Worm (Caenorhabditis elegans): ENCODE data around the gene kel-8.
A peak's percentile ranks its signal among the peaks of the same experiment; 100 is the strongest.

Gene kel-8

ce11 chrV:2690478-2690877 lies 19.2 kb downstream of the kel-8 start:
- TF ChIP-seq scrt-1 (GFP tag; IDR thresholded peaks at IDR 0.05), result no peak
- no peak for TF ChIP-seq pes-1 (GFP tag; IDR thresholded peaks at IDR 0.05)
- TF ChIP-seq sea-1 (GFP tag; conservative IDR thresholded peaks at IDR 0.05), result no peak
- TF ChIP-seq B0310.2 (tag; optimal IDR thresholded peaks at IDR 0.05), result no peak
- TF ChIP-seq tbx-37 (GFP tag; conservative IDR thresholded peaks at IDR 0.05), result no peak
- no peak for TF ChIP-seq hmbx-1 (tag; optimal IDR thresholded peaks at IDR 0.05)
- TF ChIP-seq ets-7 (tag; optimal IDR thresholded peaks at IDR 0.05), result no peak
- TF ChIP-seq ceh-13 (GFP tag; optimal IDR thresholded peaks at IDR 0.05), result no peak
- TF ChIP-seq hnd-1 (tag; optimal IDR thresholded peaks at IDR 0.05), result no peak
- TF ChIP-seq ceh-36 (tag; optimal IDR thresholded peaks at IDR 0.05), result no peak
- no peak for TF ChIP-seq flt-1 (GFP tag; IDR thresholded peaks at IDR 0.05)
- no peak for TF ChIP-seq tra-4 (tag; optimal IDR thresholded peaks at IDR 0.05)
- no peak for TF ChIP-seq ama-1 (optimal IDR thresholded peaks at IDR 0.05)

- TF ChIP-seq ceh-36 (tag; optimal IDR thresholded peaks at IDR 0.05) (no peak), aly-1 (tag; optimal IDR thresholded peaks at IDR 0.05) (no peak), sea-1 (GFP tag; conservative IDR thresholded peaks at IDR 0.05) (no peak), tbx-37 (GFP tag; conservative IDR thresholded peaks at IDR 0.05) (no peak), tbx-11 (GFP tag; IDR thresholded peaks at IDR 0.05) (no peak), ets-7 (tag; optimal IDR thresholded peaks at IDR 0.05) (no peak), B0310.2 (tag; optimal IDR thresholded peaks at IDR 0.05) (no peak), ceh-13 (GFP tag; optimal IDR thresholded peaks at IDR 0.05) (no peak), scrt-1 (GFP tag; IDR thresholded peaks at IDR 0.05) (no peak)
Measured at ce11 chrV:2690948-2691347, 19.7 kb downstream of the kel-8 start.

- TF ChIP-seq ets-7 (tag; optimal IDR thresholded peaks at IDR 0.05) (no peak), sea-1 (GFP tag; conservative IDR thresholded peaks at IDR 0.05) (no peak), ceh-36 (tag; optimal IDR thresholded peaks at IDR 0.05) (no peak), flt-1 (GFP tag; IDR thresholded peaks at IDR 0.05) (no peak; the same call in 1 of the 2 replicates), hnd-1 (tag; optimal IDR thresholded peaks at IDR 0.05) (no peak), tbx-37 (GFP tag; conservative IDR thresholded peaks at IDR 0.05) (0 out of 2 replicates have a peak, but pooled peaks have one; percentile 23), B0310.2 (tag; optimal IDR thresholded peaks at IDR 0.05) (no peak), tbx-11 (GFP tag; IDR thresholded peaks at IDR 0.05) (peak; percentile 8; the same call in 1 of the 2 replicates), F13C5.2 (tag; optimal IDR thresholded peaks at IDR 0.05) (peak; percentile 68), ama-1 (optimal IDR thresholded peaks at IDR 0.05) (no peak), tra-4 (tag; optimal IDR thresholded peaks at IDR 0.05) (no peak), hmbx-1 (tag; optimal IDR thresholded peaks at IDR 0.05) (no peak), scrt-1 (GFP tag; IDR thresholded peaks at IDR 0.05) (no peak), ceh-13 (GFP tag; optimal IDR thresholded peaks at IDR 0.05) (no peak), hmg-4 (GFP tag; optimal IDR thresholded peaks at IDR 0.05) (peak; percentile 32), pes-1 (GFP tag; IDR thresholded peaks at IDR 0.05) (no peak), aly-1 (tag; optimal IDR thresholded peaks at IDR 0.05) (no peak)
Measured at ce11 chrV:2694389-2694788, 23.1 kb downstream of the kel-8 start, which contains the start of gene Y45G12B.2. Gene Y45G12B.2 (plus strand): TSS chrV:2694771.

ce11 chrV:2695935-2696334 lies 24.7 kb downstream of the kel-8 start, which contains the start of gene Y45G12B.3:
Gene Y45G12B.3 (minus strand): TSS chrV:2696254.
- no peak for TF ChIP-seq tbx-11 (GFP tag; IDR thresholded peaks at IDR 0.05)
- TF ChIP-seq hmg-4 (GFP tag; optimal IDR thresholded peaks at IDR 0.05), result no peak
- TF ChIP-seq tbx-37 (GFP tag; conservative IDR thresholded peaks at IDR 0.05), result no peak
- no peak for TF ChIP-seq hmbx-1 (tag; optimal IDR thresholded peaks at IDR 0.05)
- TF ChIP-seq sea-1 (GFP tag; conservative IDR thresholded peaks at IDR 0.05), result no peak
- TF ChIP-seq hnd-1 (tag; optimal IDR thresholded peaks at IDR 0.05), result no peak

DNA sequence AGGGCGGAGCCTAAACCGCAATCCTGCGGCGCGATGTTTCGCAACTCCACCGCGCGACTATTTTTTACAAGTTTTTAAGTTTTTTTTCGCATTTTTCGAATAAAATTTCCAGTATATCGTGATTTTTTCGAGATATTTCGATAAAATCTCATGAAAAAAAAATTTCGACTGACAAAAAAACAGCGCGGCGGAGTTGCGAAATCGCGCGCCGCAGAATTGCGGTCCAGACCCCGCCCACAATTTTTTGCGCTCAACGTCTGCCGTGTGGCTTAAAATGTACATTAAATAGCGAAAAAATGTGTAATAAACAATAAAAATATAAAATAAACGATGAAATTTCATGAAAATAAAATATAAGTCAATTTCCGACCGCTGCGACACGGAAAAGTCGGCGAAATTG lies 26.4 kb downstream of the kel-8 start:
- TF ChIP-seq flt-1 (GFP tag; IDR thresholded peaks at IDR 0.05) (no peak), tbx-11 (GFP tag; IDR thresholded peaks at IDR 0.05) (no peak), ets-7 (tag; optimal IDR thresholded peaks at IDR 0.05) (no peak), scrt-1 (GFP tag; IDR thresholded peaks at IDR 0.05) (no peak), pes-1 (GFP tag; IDR thresholded peaks at IDR 0.05) (peak; percentile 56; the same call in 1 of the 2 replicates), hmbx-1 (tag; optimal IDR thresholded peaks at IDR 0.05) (no peak), B0310.2 (tag; optimal IDR thresholded peaks at IDR 0.05) (no peak), aly-1 (tag; optimal IDR thresholded peaks at IDR 0.05) (no peak), hnd-1 (tag; optimal IDR thresholded peaks at IDR 0.05) (no peak)

DNA sequence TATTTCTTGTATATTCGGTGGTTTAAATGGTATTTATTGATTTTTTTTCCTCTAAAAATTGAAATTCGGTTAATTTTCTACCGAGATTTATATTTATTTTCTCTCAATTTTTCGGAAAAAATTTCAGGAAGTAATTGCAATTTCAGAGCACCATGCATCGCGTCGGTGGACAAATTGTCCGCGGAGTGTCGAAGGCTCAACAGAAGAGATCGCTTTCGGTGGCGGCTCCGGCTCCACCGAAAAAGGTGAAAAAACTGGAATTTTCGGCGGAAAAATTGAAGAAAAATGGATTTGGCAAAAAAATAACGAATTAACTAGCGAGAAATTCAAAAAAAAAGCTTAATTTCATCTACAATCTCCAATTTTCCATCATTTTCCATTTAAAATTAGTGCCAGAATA lies 27.6 kb downstream of the kel-8 start, which contains the start of gene nuo-5:
Gene nuo-5, plus strand, starts transcription at position 147 of the 400 bp plus-strand sequence.
- TF ChIP-seq tbx-11 (GFP tag; IDR thresholded peaks at IDR 0.05), result no peak
- TF ChIP-seq B0310.2 (tag; optimal IDR thresholded peaks at IDR 0.05), result no peak
- TF ChIP-seq tra-4 (tag; optimal IDR thresholded peaks at IDR 0.05), result no peak
- no peak for TF ChIP-seq pes-1 (GFP tag; IDR thresholded peaks at IDR 0.05)
- no peak for TF ChIP-seq ceh-13 (GFP tag; optimal IDR thresholded peaks at IDR 0.05)
- no peak for TF ChIP-seq hmbx-1 (tag; optimal IDR thresholded peaks at IDR 0.05)
- no peak for TF ChIP-seq hmg-4 (GFP tag; optimal IDR thresholded peaks at IDR 0.05)

- TF ChIP-seq hnd-1 (tag; optimal IDR thresholded peaks at IDR 0.05) (no peak), hmbx-1 (tag; optimal IDR thresholded peaks at IDR 0.05) (no peak), ceh-36 (tag; optimal IDR thresholded peaks at IDR 0.05) (no peak), ama-1 (optimal IDR thresholded peaks at IDR 0.05) (no peak), ets-7 (tag; optimal IDR thresholded peaks at IDR 0.05) (no peak), B0310.2 (tag; optimal IDR thresholded peaks at IDR 0.05) (no peak), tbx-37 (GFP tag; conservative IDR thresholded peaks at IDR 0.05) (no peak), sea-1 (GFP tag; conservative IDR thresholded peaks at IDR 0.05) (no peak), aly-1 (tag; optimal IDR thresholded peaks at IDR 0.05) (no peak), flt-1 (GFP tag; IDR thresholded peaks at IDR 0.05) (no peak), tbx-11 (GFP tag; IDR thresholded peaks at IDR 0.05) (no peak), scrt-1 (GFP tag; IDR thresholded peaks at IDR 0.05) (no peak)
Measured at ce11 chrV:2702883-2703282, 31.6 kb downstream of the kel-8 start.

DNA sequence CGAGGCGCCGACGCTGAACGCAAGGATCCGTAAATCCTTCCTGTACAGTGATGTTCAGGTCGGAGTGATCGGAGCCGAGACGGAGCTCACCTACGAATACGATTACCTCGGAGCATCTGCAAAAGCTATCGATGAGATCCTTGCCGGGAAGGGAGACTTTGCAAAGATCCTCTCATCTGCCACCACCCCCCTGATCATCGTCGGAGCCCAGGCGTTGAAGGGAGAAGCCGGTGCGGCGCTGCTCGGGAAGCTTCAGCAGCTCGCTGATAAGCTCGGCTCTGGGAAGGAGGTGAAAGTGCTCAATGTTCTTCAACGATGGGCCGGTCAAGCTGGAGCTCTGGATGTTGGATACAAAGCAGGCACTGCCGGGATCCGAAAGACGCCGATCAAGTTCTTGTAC lies 32.0 kb downstream of the kel-8 start:
- TF ChIP-seq F13C5.2 (tag; optimal IDR thresholded peaks at IDR 0.05) (no peak), aly-1 (tag; optimal IDR thresholded peaks at IDR 0.05) (no peak), tbx-11 (GFP tag; IDR thresholded peaks at IDR 0.05) (peak; percentile 6; the same call in 1 of the 2 replicates), sea-1 (GFP tag; conservative IDR thresholded peaks at IDR 0.05) (no peak), ceh-13 (GFP tag; optimal IDR thresholded peaks at IDR 0.05) (no peak), ceh-36 (tag; optimal IDR thresholded peaks at IDR 0.05) (no peak)
